Fruit fly (Drosophila melanogaster) whole organism, embryonic: ENCODE results near the gene Spn75F.

ENCODE experiments used
- Adf1 ChIP-seq: fragments of 200-800 bp; sonication (Bioruptor generic); IDR thresholded peaks from 2 replicates; pipeline ENCODE4 v1.3.6; 2022; ENCODE audit warnings: missing biosample characterization, missing genetic modification characterization
- B-H2 ChIP-seq: fragments of 200-800 bp; sonication (Bioruptor generic); optimal IDR thresholded peaks from 2 replicates; lab custom pipeline; 2018; ENCODE audit warnings: missing biosample characterization, mild to moderate bottlenecking, missing genetic modification characterization
- Bdp1 ChIP-seq: fragments of 200-800 bp; sonication (Bioruptor generic); optimal IDR thresholded peaks from 3 replicates; lab custom pipeline; 2016; ENCODE audit warnings: missing biosample characterization, missing genetic modification characterization
- CG10431 ChIP-seq: fragments of 200-800 bp; sonication (Bioruptor generic); optimal IDR thresholded peaks from 3 replicates; lab custom pipeline; 2018; ENCODE audit warnings: missing biosample characterization, mild to moderate bottlenecking, missing genetic modification characterization
- CG11504 ChIP-seq: fragments of 200-800 bp; sonication (Bioruptor generic); optimal IDR thresholded peaks from 3 replicates; lab custom pipeline; 2019; ENCODE audit warnings: missing biosample characterization, mild to moderate bottlenecking, missing genetic modification characterization, moderate library complexity
- CG11560 ChIP-seq: fragments of 200-800 bp; sonication (Bioruptor generic); IDR thresholded peaks from 3 replicates; pipeline ENCODE4 v1.3.6; 2022; ENCODE audit warnings: missing biosample characterization, missing genetic modification characterization
- CG12391 ChIP-seq: fragments of 200-800 bp; sonication (Bioruptor generic); optimal IDR thresholded peaks from 3 replicates; lab custom pipeline; 2018; ENCODE audit warnings: missing biosample characterization, mild to moderate bottlenecking, missing genetic modification characterization, moderate library complexity
- CG13424 ChIP-seq: fragments of 200-800 bp; sonication (Bioruptor generic); optimal IDR thresholded peaks from 2 replicates; lab custom pipeline; 2019; ENCODE audit warnings: missing biosample characterization, mild to moderate bottlenecking, missing genetic modification characterization, moderate library complexity
- CG13775 ChIP-seq: fragments of 200-800 bp; sonication (Bioruptor generic); optimal IDR thresholded peaks from 3 replicates; lab custom pipeline; 2017; ENCODE audit warnings: missing biosample characterization, mild to moderate bottlenecking, missing genetic modification characterization
- CG14014 ChIP-seq: fragments of 200-800 bp; sonication (Bioruptor generic); IDR thresholded peaks from 2 replicates; pipeline ENCODE4 v1.3.6; 2022; ENCODE audit warnings: missing biosample characterization, missing genetic modification characterization
- CG14441 ChIP-seq: fragments of 200-800 bp; sonication (Bioruptor generic); IDR thresholded peaks from 2 replicates; pipeline ENCODE4 v1.3.6; 2022; ENCODE audit warnings: missing biosample characterization, missing genetic modification characterization
- CG17361 ChIP-seq: fragments of 200-800 bp; sonication (Bioruptor generic); IDR thresholded peaks from 3 replicates; pipeline ENCODE4 v1.3.6; 2022; ENCODE audit warnings: missing biosample characterization, missing genetic modification characterization
- CG17612 ChIP-seq: fragments of 200-800 bp; sonication (Bioruptor generic); IDR thresholded peaks from 2 replicates; pipeline ENCODE4 v1.3.6; 2022; ENCODE audit warnings: missing biosample characterization, missing genetic modification characterization
- CG2678 ChIP-seq: fragments of 200-800 bp; sonication (Bioruptor generic); optimal IDR thresholded peaks from 3 replicates; lab custom pipeline; 2019; ENCODE audit warnings: missing biosample characterization, mild to moderate bottlenecking, missing genetic modification characterization, moderate library complexity
- CG2712 ChIP-seq: fragments of 200-800 bp; optimal IDR thresholded peaks from 3 replicates; lab custom pipeline; 2019; ENCODE audit warnings: missing biosample characterization, mild to moderate bottlenecking, missing genetic modification characterization, moderate library complexity
- CG32532 ChIP-seq: fragments of 200-800 bp; sonication (Bioruptor generic); IDR thresholded peaks from 2 replicates; pipeline ENCODE4 v1.3.6; 2022; ENCODE audit warnings: missing biosample characterization, missing genetic modification characterization
- CG3847 ChIP-seq: fragments of 200-800 bp; sonication (Bioruptor generic); IDR thresholded peaks from 2 replicates; pipeline ENCODE4 v1.3.6; 2022; ENCODE audit warnings: missing biosample characterization, missing genetic modification characterization
- CG3995 ChIP-seq: fragments of 200-800 bp; sonication (Bioruptor generic); optimal IDR thresholded peaks from 3 replicates; lab custom pipeline; 2016; ENCODE audit warnings: missing biosample characterization, missing genetic modification characterization
- CG4820 ChIP-seq: fragments of 200-800 bp; sonication (Bioruptor generic); optimal IDR thresholded peaks from 3 replicates; lab custom pipeline; 2016; ENCODE audit warnings: missing biosample characterization, missing genetic modification characterization
- CG6791 ChIP-seq: fragments of 200-800 bp; sonication (Bioruptor generic); IDR thresholded peaks from 3 replicates; pipeline ENCODE4 v1.3.6; 2022; ENCODE audit warnings: missing biosample characterization, missing genetic modification characterization; ENCODE audit not compliant: partially characterized antibody
- CG7271 ChIP-seq: fragments of 200-800 bp; sonication (Bioruptor generic); optimal IDR thresholded peaks from 2 replicates; lab custom pipeline; 2018; ENCODE audit warnings: missing biosample characterization, mild to moderate bottlenecking, missing genetic modification characterization, moderate library complexity
- CG8478 ChIP-seq: fragments of >200 bp; optimal IDR thresholded peaks from 2 replicates; lab custom pipeline; 2018
- CG9437 ChIP-seq: fragments of 200-800 bp; sonication (Bioruptor generic); optimal IDR thresholded peaks from 2 replicates; lab custom pipeline; 2018; ENCODE audit warnings: missing biosample characterization, mild to moderate bottlenecking, missing genetic modification characterization
- D19B ChIP-seq: fragments of 200-800 bp; sonication (Bioruptor generic); optimal IDR thresholded peaks from 2 replicates; lab custom pipeline; 2017; ENCODE audit warnings: missing biosample characterization, mild to moderate bottlenecking, missing genetic modification characterization
- Deaf1 ChIP-seq: fragments of 200-800 bp; optimal IDR thresholded peaks from 3 replicates; lab custom pipeline; 2019; ENCODE audit warnings: missing biosample characterization, mild to moderate bottlenecking, missing genetic modification characterization, moderate library complexity
- Dek ChIP-seq: fragments of 200-800 bp; sonication (Bioruptor generic); optimal IDR thresholded peaks from 3 replicates; lab custom pipeline; 2019; ENCODE audit warnings: missing biosample characterization, mild to moderate bottlenecking, missing genetic modification characterization, moderate library complexity
- Dip3 ChIP-seq: fragments of 200-800 bp; sonication (Bioruptor generic); optimal IDR thresholded peaks from 3 replicates; lab custom pipeline; 2016; ENCODE audit warnings: missing biosample characterization, missing genetic modification characterization
- abd-A ChIP-seq: fragments of 200-800 bp; sonication (Bioruptor generic); optimal IDR thresholded peaks from 3 replicates; lab custom pipeline; 2019; ENCODE audit warnings: missing biosample characterization, mild to moderate bottlenecking, missing genetic modification characterization, moderate library complexity
- ase ChIP-seq: fragments of 200-800 bp; sonication (Bioruptor generic); IDR thresholded peaks from 3 replicates; pipeline ENCODE4 v1.3.6; 2022; ENCODE audit warnings: missing biosample characterization, missing genetic modification characterization
- cas ChIP-seq: fragments of 200-800 bp; sonication (Bioruptor generic); IDR thresholded peaks from 2 replicates; pipeline ENCODE4 v1.3.6; 2022; ENCODE audit warnings: missing biosample characterization, missing genetic modification characterization
- croc ChIP-seq: fragments of 200-800 bp; sonication (Bioruptor generic); conservative IDR thresholded peaks from 3 replicates; pipeline ENCODE4 v1.3.6; 2022; ENCODE audit warnings: missing biosample characterization, missing genetic modification characterization
- crol ChIP-seq: fragments of 200-800 bp; sonication (Bioruptor generic); IDR thresholded peaks from 2 replicates; pipeline ENCODE4 v1.3.6; 2022; ENCODE audit warnings: missing biosample characterization, missing genetic modification characterization
- danr ChIP-seq: fragments of 200-800 bp; sonication (Bioruptor generic); IDR thresholded peaks from 2 replicates; pipeline ENCODE4 v1.3.6; 2022; ENCODE audit warnings: missing biosample characterization, missing genetic modification characterization
- dm ChIP-seq: fragments of 200-800 bp; sonication (Bioruptor generic); optimal IDR thresholded peaks from 3 replicates; lab custom pipeline; 2016; ENCODE audit warnings: missing biosample characterization, missing genetic modification characterization
- dpn ChIP-seq, 2 experiments: fragments of 200-800 bp; sonication (Bioruptor generic); optimal IDR thresholded peaks; 3 replicates each; lab custom pipeline; 2016; ENCODE audit warnings: missing biosample characterization in 2 of 2, missing genetic modification characterization in 2 of 2
- gem ChIP-seq: fragments of 200-800 bp; sonication (Bioruptor generic); optimal IDR thresholded peaks from 2 replicates; lab custom pipeline; 2019; ENCODE audit warnings: missing biosample characterization, mild to moderate bottlenecking, missing genetic modification characterization, moderate library complexity
- gsb ChIP-seq: fragments of 200-800 bp; sonication (Bioruptor generic); IDR thresholded peaks from 2 replicates; pipeline ENCODE4 v1.3.6; 2022; ENCODE audit warnings: missing biosample characterization, missing genetic modification characterization
- hb ChIP-seq: fragments of 200-800 bp; sonication (Bioruptor generic); IDR thresholded peaks from 3 replicates; pipeline ENCODE4 v1.3.6; 2022; ENCODE audit warnings: missing biosample characterization, missing genetic modification characterization; ENCODE audit not compliant: partially characterized antibody
- lbe ChIP-seq: fragments of 200-800 bp; sonication (Bioruptor generic); optimal IDR thresholded peaks from 2 replicates; lab custom pipeline; 2016; ENCODE audit warnings: missing biosample characterization, mild to moderate bottlenecking, missing genetic modification characterization
- lmd ChIP-seq: fragments of 200-800 bp; sonication (Bioruptor generic); IDR thresholded peaks from 2 replicates; pipeline ENCODE4 v1.3.6; 2022; ENCODE audit warnings: missing biosample characterization, missing genetic modification characterization
- lov ChIP-seq, 2 experiments: fragments of 200-800 bp in 1 of 2; fragments of >200 bp in 1 of 2; sonication (Bioruptor generic) in 1 of 2; IDR thresholded peaks in 1 of 2; optimal IDR thresholded peaks in 1 of 2; 2 replicates in 1 of 2; 3 replicates in 1 of 2; pipeline versions ENCODE4 v1.3.6 to Lab custom; 2017 to 2022; ENCODE audit warnings: missing biosample characterization in 1 of 2, missing genetic modification characterization in 1 of 2
- org-1 ChIP-seq: fragments of 200-800 bp; sonication (Bioruptor generic); optimal IDR thresholded peaks from 2 replicates; lab custom pipeline; 2017; ENCODE audit warnings: missing biosample characterization, missing genetic modification characterization
- prd ChIP-seq, 3 experiments: fragments of >200 bp in 2 of 3; fragments of 200-800 bp in 1 of 3; sonication (Bioruptor generic) in 1 of 3; optimal IDR thresholded peaks in 2 of 3; IDR thresholded peaks in 1 of 3; 2 replicates in 2 of 3; 3 replicates in 1 of 3; pipeline versions ENCODE4 v1.3.6 to Lab custom; 2017 to 2022; ENCODE audit warnings: missing biosample characterization in 1 of 3, missing genetic modification characterization in 1 of 3
- pum ChIP-seq: fragments of 200-800 bp; sonication (Bioruptor generic); optimal IDR thresholded peaks from 2 replicates; lab custom pipeline; 2016; ENCODE audit warnings: missing biosample characterization, missing genetic modification characterization
- ro ChIP-seq: fragments of 200-800 bp; sonication (Bioruptor generic); IDR thresholded peaks from 2 replicates; pipeline ENCODE4 v1.3.6; 2022; ENCODE audit warnings: missing biosample characterization, missing genetic modification characterization
- sisA ChIP-seq: fragments of 200-800 bp; sonication (Bioruptor generic); IDR thresholded peaks from 2 replicates; pipeline ENCODE4 v1.3.6; 2022; ENCODE audit warnings: missing biosample characterization, missing genetic modification characterization
- slp2 ChIP-seq: fragments of 200-800 bp; sonication (Bioruptor generic); optimal IDR thresholded peaks from 2 replicates; lab custom pipeline; 2016; ENCODE audit warnings: missing biosample characterization, missing genetic modification characterization
- tap ChIP-seq: fragments of 200-800 bp; optimal IDR thresholded peaks from 3 replicates; lab custom pipeline; 2019; ENCODE audit warnings: missing biosample characterization, mild to moderate bottlenecking, missing genetic modification characterization, moderate library complexity
- tx ChIP-seq: fragments of 200-800 bp; sonication (Bioruptor generic); optimal IDR thresholded peaks from 2 replicates; lab custom pipeline; 2016; ENCODE audit warnings: missing biosample characterization, missing genetic modification characterization
- vvl ChIP-seq: fragments of 200-800 bp; sonication (Bioruptor generic); IDR thresholded peaks from 2 replicates; pipeline ENCODE4 v1.3.6; 2022; ENCODE audit warnings: missing biosample characterization, missing genetic modification characterization

The Spn75F gene

DNA sequence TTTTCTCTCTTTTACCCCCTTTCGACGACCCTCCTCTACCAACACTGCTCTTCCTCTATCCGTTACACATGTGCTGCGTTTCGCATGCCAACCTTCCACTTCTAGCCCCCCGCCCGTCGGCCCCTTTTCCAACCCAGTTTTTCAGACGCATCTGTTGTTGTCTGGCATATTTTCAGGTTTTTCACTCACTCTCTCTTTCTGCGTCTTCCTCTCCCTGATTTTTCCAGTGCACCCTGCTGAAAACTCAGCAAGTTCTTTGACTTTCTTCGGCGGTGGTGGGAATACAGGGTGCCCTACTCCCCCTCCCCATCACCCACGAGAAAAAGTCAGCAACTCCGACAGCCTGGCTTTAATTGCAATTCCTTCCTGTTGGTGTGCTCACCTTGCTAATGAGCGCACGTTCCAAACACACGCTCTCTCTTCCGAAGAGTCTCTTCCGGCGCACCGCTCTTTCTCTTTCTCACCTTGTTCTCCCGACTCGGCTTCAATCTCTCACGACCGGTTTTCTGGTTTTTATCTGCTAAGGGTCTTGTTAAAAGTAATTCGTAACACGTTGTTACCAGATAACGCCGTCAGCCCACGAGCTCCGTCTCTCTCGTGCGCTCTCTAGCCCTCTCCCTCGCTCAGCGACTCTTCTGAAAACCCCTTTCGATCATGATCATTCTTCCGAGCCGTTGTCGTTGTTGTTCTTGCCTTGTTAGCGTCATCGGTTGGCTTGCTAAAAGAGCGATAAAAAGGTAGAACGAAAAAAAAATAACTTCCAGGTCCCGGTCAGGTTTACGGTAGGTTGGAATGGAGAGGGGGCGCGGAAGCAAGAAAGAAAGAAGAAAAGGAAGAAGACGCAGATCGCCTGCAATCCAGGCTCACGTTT lies 42.1 kb upstream of the Spn75F start (continued):
- no peak for TF ChIP-seq lov (optimal IDR thresholded peaks at IDR 0.05; lab: Kevin White, UChicago)
- TF ChIP-seq lov (GFP tag; IDR thresholded peaks at IDR 0.05; lab: Robert Waterston, UW), result 0 out of 3 replicates have a peak, but pooled peaks have one; percentile 46
- no peak for TF ChIP-seq CG10431
- TF ChIP-seq ase (GFP tag; lab: Robert Waterston, UW), result no peak
- TF ChIP-seq CG6791, result peak; percentile 65; the same call in 2 of the 3 replicates
- TF ChIP-seq CG17612 (GFP tag; lab: Robert Waterston, UW), result no peak
- no peak for TF ChIP-seq cas (GFP tag; lab: Robert Waterston, UW)
- no peak for TF ChIP-seq CG11504 (tag; lab: Kevin White, UChicago)
- no peak for TF ChIP-seq sisA
- no peak for TF ChIP-seq hb
- TF ChIP-seq slp2, result no peak
- no peak for TF ChIP-seq CG7271
- TF ChIP-seq lbe (GFP tag; lab: Kevin White, UChicago), result peak; percentile 39
- TF ChIP-seq gem (tag; lab: Kevin White, UChicago), result no peak
- no peak for TF ChIP-seq pum (GFP tag; lab: Kevin White, UChicago)
- no peak for TF ChIP-seq CG8478 (lab: Kevin White, UChicago)
- TF ChIP-seq CG2712 (tag; lab: Kevin White, UChicago), result no peak
- no peak for TF ChIP-seq Adf1
- TF ChIP-seq CG9437 (GFP tag; lab: Kevin White, UChicago), result no peak
- no peak for TF ChIP-seq lmd (GFP tag; lab: Robert Waterston, UW)
- TF ChIP-seq croc (GFP tag; lab: Robert Waterston, UW), result no peak
- no peak for TF ChIP-seq CG13424
- no peak for TF ChIP-seq tx (GFP tag; lab: Kevin White, UChicago)
- TF ChIP-seq prd (optimal IDR thresholded peaks at IDR 0.05; lab: Kevin White, UChicago), result no peak
- no peak for TF ChIP-seq prd (GFP tag; IDR thresholded peaks at IDR 0.05; lab: Robert Waterston, UW)
- no peak for TF ChIP-seq CG3995 (GFP tag; lab: Kevin White, UChicago)
- no peak for TF ChIP-seq abd-A (tag; lab: Kevin White, UChicago)
- no peak for TF ChIP-seq Dek (tag; lab: Kevin White, UChicago)
- no peak for TF ChIP-seq danr (GFP tag; lab: Robert Waterston, UW)
- no peak for TF ChIP-seq CG12391
- no peak for TF ChIP-seq gsb (GFP tag; lab: Robert Waterston, UW)
- TF ChIP-seq dpn (GFP tag; optimal IDR thresholded peaks at IDR 0.05; lab: Kevin White, UChicago), result no peak
- TF ChIP-seq CG11560 (tag; lab: Robert Waterston, UW), result no peak
- TF ChIP-seq Deaf1, result peak; percentile 54
- no peak for TF ChIP-seq CG2678 (tag; lab: Kevin White, UChicago)
- no peak for TF ChIP-seq CG3847 (GFP tag; lab: Robert Waterston, UW)
- TF ChIP-seq vvl (GFP tag; lab: Robert Waterston, UW), result no peak
- no peak for TF ChIP-seq Dip3 (GFP tag; lab: Kevin White, UChicago)
- TF ChIP-seq CG17361 (GFP tag; lab: Robert Waterston, UW), result no peak
- TF ChIP-seq ro (GFP tag; lab: Robert Waterston, UW), result no peak
- no peak for TF ChIP-seq B-H2
- no peak for TF ChIP-seq D19B (GFP tag; lab: Kevin White, UChicago)
- TF ChIP-seq CG4820 (GFP tag; lab: Kevin White, UChicago), result no peak
- no peak for TF ChIP-seq dm (GFP tag; lab: Kevin White, UChicago)
- TF ChIP-seq CG32532 (GFP tag; lab: Robert Waterston, UW), result no peak
- TF ChIP-seq crol (GFP tag; lab: Robert Waterston, UW), result peak; percentile 89
- TF ChIP-seq tap (tag; lab: Kevin White, UChicago), result peak; percentile 8
- TF ChIP-seq Bdp1, result no peak
- TF ChIP-seq CG14441 (GFP tag; lab: Robert Waterston, UW), result no peak
- TF ChIP-seq CG14014 (GFP tag; lab: Robert Waterston, UW), result no peak
- TF ChIP-seq org-1 (GFP tag; lab: Kevin White, UChicago), result no peak
- no peak for TF ChIP-seq CG13775 (GFP tag; lab: Kevin White, UChicago)
